Worm (Caenorhabditis elegans): ENCODE measurements around the gene tbx-35.

tbx-35 gene

DNA sequence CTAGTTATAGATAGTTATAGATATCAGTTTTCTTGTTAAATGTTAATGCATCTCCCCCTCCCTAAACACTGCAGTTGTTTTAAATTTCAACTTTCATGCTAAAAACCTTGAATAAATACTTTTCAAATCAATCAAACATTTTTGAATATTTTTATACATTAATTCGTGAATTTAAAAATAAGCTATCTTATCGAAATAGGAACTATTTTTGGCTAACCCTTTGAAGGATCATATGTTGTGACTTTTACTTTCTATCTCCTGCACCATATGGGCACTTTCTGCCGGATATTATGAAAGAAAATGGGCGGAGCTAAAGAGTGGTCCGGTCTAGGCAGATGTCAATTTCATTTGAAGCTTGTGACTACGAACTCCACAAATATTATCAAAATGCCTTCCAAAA lies 2.6 kb downstream of the tbx-35 start, which contains the start of gene ZK177.11:
ZK177.11 (plus strand) TSS at position 301 of the 400 bp plus-strand sequence.
- TF ChIP-seq blmp-1 (tag; optimal IDR thresholded peaks at IDR 0.05) = no peak
- no peak for TF ChIP-seq lin-32 (GFP tag; optimal IDR thresholded peaks at IDR 0.05)
- no peak for TF ChIP-seq ham-2 (GFP tag; optimal IDR thresholded peaks at IDR 0.05)
- no peak for TF ChIP-seq unc-39 (tag; optimal IDR thresholded peaks at IDR 0.05)
- no peak for TF ChIP-seq mab-5 (tag; optimal IDR thresholded peaks at IDR 0.05)
- TF ChIP-seq cnd-1 (tag; optimal IDR thresholded peaks at IDR 0.05) = no peak
- TF ChIP-seq mls-2 (tag; optimal IDR thresholded peaks at IDR 0.05) = no peak
- TF ChIP-seq nhr-237 (tag; optimal IDR thresholded peaks at IDR 0.05) = no peak
- TF ChIP-seq bed-3 (GFP tag; optimal IDR thresholded peaks at IDR 0.05) = no peak

DNA sequence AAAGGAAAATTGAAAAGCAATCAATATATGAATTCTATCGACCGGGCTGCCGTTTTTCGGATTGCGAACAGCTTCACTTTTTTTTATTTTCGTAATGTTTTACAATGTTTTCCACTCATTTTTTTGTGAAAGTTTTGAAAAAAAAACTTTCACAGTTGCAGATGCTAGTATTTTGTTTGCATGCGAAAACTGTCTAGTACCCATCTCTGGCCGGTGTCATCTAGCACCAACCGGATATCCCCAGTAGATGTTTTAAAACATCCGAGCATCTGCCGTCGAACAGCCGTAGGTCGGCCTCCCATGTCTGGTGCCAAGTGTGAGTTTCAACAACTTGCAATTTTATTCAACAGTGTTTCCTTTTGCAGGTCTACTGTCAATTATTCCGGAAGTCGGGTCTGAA lies 3.8 kb downstream of the tbx-35 start, which contains the start of gene ZK177.12:
ZK177.12 (plus strand) TSS at position 301 of the 400 bp plus-strand sequence.
- TF ChIP-seq nhr-76 (tag; optimal IDR thresholded peaks at IDR 0.05) (no peak), nhr-12 (tag; optimal IDR thresholded peaks at IDR 0.05) (no peak), drap-1 (GFP tag; optimal IDR thresholded peaks at IDR 0.05) (no peak), ham-2 (GFP tag; optimal IDR thresholded peaks at IDR 0.05) (no peak), lin-13 (tag; optimal IDR thresholded peaks at IDR 0.05) (no peak), mab-5 (tag; optimal IDR thresholded peaks at IDR 0.05) (no peak), snpc-4 (tag; optimal IDR thresholded peaks at IDR 0.05) (no peak), cnd-1 (tag; optimal IDR thresholded peaks at IDR 0.05) (no peak), unc-62 (GFP tag; optimal IDR thresholded peaks at IDR 0.05) (no peak), ceh-39 (tag; optimal IDR thresholded peaks at IDR 0.05) (no peak), flh-1 (GFP tag; optimal IDR thresholded peaks at IDR 0.05) (no peak), nhr-2 (tag; optimal IDR thresholded peaks at IDR 0.05) (no peak), tbx-8 (GFP tag; optimal IDR thresholded peaks at IDR 0.05) (no peak), ceh-43 (GFP tag; optimal IDR thresholded peaks at IDR 0.05) (no peak), sptf-1 (tag; optimal IDR thresholded peaks at IDR 0.05) (no peak), nhr-237 (tag; optimal IDR thresholded peaks at IDR 0.05) (no peak)

DNA sequence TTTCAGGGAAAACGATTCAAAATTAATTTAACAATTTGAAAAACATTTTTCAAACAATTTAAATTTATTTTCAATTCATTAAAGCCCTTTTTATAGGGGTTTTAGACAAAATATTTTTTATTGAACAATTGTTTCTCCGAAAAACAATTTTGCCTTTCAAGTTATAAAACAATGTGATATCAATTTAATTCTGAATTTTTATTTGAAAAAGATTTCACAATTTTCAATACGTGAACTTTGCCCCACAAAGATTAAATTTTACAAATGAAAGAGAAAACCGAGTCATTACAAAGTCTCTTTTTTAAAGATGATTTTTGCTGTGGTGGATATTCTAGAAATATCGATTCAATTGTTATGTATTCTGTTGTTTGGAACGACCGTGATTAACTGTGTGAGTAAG lies 6.3 kb downstream of the tbx-35 start, which contains the start of gene ZK177.2:
ZK177.2 (plus strand) TSS at position 301 of the 400 bp plus-strand sequence.
- TF ChIP-seq zip-8 (tag; optimal IDR thresholded peaks at IDR 0.05) = no peak
- no peak for TF ChIP-seq cnd-1 (tag; optimal IDR thresholded peaks at IDR 0.05)
- no peak for TF ChIP-seq snpc-4 (tag; optimal IDR thresholded peaks at IDR 0.05)
- no peak for TF ChIP-seq M03D4.4 (tag; optimal IDR thresholded peaks at IDR 0.05)
- no peak for TF ChIP-seq mep-1 (tag; optimal IDR thresholded peaks at IDR 0.05)
- no peak for TF ChIP-seq lsy-2 (tag; optimal IDR thresholded peaks at IDR 0.05)
- TF ChIP-seq nhr-12 (tag; optimal IDR thresholded peaks at IDR 0.05) = no peak
- no peak for TF ChIP-seq lin-32 (GFP tag; optimal IDR thresholded peaks at IDR 0.05)
- TF ChIP-seq ztf-11 (tag; optimal IDR thresholded peaks at IDR 0.05) = no peak
- TF ChIP-seq nhr-28 (tag; optimal IDR thresholded peaks at IDR 0.05) = no peak
- TF ChIP-seq ceh-83 (GFP tag; optimal IDR thresholded peaks at IDR 0.05) = no peak

DNA sequence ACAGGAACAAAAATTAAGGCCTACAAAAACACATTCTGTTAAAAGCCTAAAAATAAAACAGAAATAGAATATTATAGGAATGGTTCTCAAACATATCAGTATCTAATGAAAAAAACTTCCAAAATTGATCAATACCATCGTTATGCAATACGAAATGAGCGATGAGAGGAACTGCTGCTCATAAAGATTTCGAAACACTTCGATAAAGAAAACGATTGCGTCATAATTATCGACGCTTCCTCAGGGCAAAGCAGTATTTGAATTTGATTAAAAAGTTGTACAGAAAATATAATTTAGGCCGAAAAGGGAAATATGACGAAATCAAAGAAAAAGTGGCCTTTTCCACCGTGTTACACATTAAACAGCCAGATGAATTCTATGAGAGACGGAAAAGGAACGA lies 7.1 kb downstream of the tbx-35 start:
- TF ChIP-seq zip-8 (tag; optimal IDR thresholded peaks at IDR 0.05) (peak; percentile 96), blmp-1 (tag; optimal IDR thresholded peaks at IDR 0.05) (no peak), ces-1 (GFP tag; optimal IDR thresholded peaks at IDR 0.05) (no peak), ceh-43 (GFP tag; optimal IDR thresholded peaks at IDR 0.05) (no peak)

DNA sequence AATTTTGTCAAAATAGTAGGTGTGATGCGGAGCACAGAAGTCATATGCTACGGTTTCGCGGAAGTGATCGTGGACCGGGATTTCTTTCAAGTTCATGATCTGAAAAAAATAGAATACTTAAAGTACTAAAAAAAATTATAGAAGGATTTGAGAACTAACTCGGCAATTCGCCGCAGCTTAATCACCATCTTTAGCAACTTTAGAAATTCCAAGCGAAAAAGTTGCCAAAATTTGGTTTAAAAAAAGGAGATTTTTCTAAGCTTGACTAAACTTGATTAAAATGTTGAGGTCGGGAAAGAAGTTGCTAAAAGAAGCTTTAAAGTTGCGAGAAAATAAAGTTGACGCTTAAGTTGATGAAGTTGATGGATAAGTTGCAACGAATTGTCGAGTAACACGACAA lies 7.6 kb downstream of the tbx-35 start, which contains the start of gene ZK177.9:
ZK177.9 (minus strand) TSS at position 101 of the 400 bp plus-strand sequence.
- no peak for TF ChIP-seq nhr-2 (tag; optimal IDR thresholded peaks at IDR 0.05)
- TF ChIP-seq drap-1 (GFP tag; optimal IDR thresholded peaks at IDR 0.05) = no peak
- TF ChIP-seq sem-2 (GFP tag; optimal IDR thresholded peaks at IDR 0.05) = no peak
- no peak for TF ChIP-seq mls-2 (tag; optimal IDR thresholded peaks at IDR 0.05)
- TF ChIP-seq hlh-1 (tag; optimal IDR thresholded peaks at IDR 0.05) = no peak
- TF ChIP-seq elt-3 (tag; optimal IDR thresholded peaks at IDR 0.05) = no peak
- no peak for TF ChIP-seq tbx-8 (GFP tag; optimal IDR thresholded peaks at IDR 0.05)
- TF ChIP-seq ces-1 (GFP tag; optimal IDR thresholded peaks at IDR 0.05) = no peak
- no peak for TF ChIP-seq snpc-4 (tag; optimal IDR thresholded peaks at IDR 0.05)

Measured in whole organism, mixed stage, embryonic.